Fruit fly (Drosophila melanogaster) whole organism, adult: ENCODE measurements around the gene CG9953.

Experiments
- CG11617 ChIP-seq: fragments of 200-800 bp; sonication (Bioruptor generic); optimal IDR thresholded peaks from 2 replicates; lab custom pipeline; 2017; ENCODE audit warnings: mild to moderate bottlenecking, missing biosample characterization, missing genetic modification reagents, missing genetic modification characterization
- CG1620 ChIP-seq: fragments of 200-800 bp; sonication (Bioruptor generic); optimal IDR thresholded peaks from 2 replicates; lab custom pipeline; 2016; ENCODE audit warnings: missing biosample characterization, missing genetic modification characterization
- CG33017 ChIP-seq: fragments of 200-800 bp; sonication (Bioruptor generic); optimal IDR thresholded peaks from 2 replicates; lab custom pipeline; 2018; ENCODE audit warnings: missing biosample characterization, mild to moderate bottlenecking, missing genetic modification characterization, moderate library complexity
- CG5204 ChIP-seq: fragments of 200-800 bp; sonication (Bioruptor generic); optimal IDR thresholded peaks from 2 replicates; lab custom pipeline; 2016; ENCODE audit warnings: missing biosample characterization, missing genetic modification characterization
- CG7045 ChIP-seq: fragments of 200-800 bp; sonication (Bioruptor generic); optimal IDR thresholded peaks from 2 replicates; lab custom pipeline; 2017; ENCODE audit warnings: missing biosample characterization, mild to moderate bottlenecking, missing genetic modification characterization
- Crg-1 ChIP-seq: fragments of 200-800 bp; sonication (Bioruptor generic); optimal IDR thresholded peaks from 2 replicates; lab custom pipeline; 2016; ENCODE audit warnings: missing biosample characterization, missing genetic modification characterization
- Hr96 ChIP-seq: fragments of 200-800 bp; sonication (Bioruptor generic); optimal IDR thresholded peaks from 2 replicates; lab custom pipeline; 2016; ENCODE audit warnings: missing biosample characterization, missing genetic modification characterization
- Mnt ChIP-seq: fragments of 200-800 bp; sonication (Bioruptor generic); optimal IDR thresholded peaks from 2 replicates; lab custom pipeline; 2016; ENCODE audit warnings: missing biosample characterization, mild to moderate bottlenecking, missing genetic modification characterization
- bab1 ChIP-seq: fragments of 200-800 bp; sonication (Bioruptor generic); optimal IDR thresholded peaks from 3 replicates; lab custom pipeline; 2019; ENCODE audit warnings: missing biosample characterization, mild to moderate bottlenecking, missing genetic modification characterization, moderate library complexity
- cic ChIP-seq: fragments of 200-800 bp; sonication (Bioruptor generic); optimal IDR thresholded peaks from 2 replicates; lab custom pipeline; 2017; ENCODE audit warnings: missing biosample characterization, mild to moderate bottlenecking, missing genetic modification characterization, moderate library complexity
- kay ChIP-seq: fragments of 200-800 bp; sonication (Bioruptor generic); peaks from one replicate; lab custom pipeline; 2016; ENCODE audit warnings: missing biosample characterization, missing genetic modification characterization, borderline replicate concordance
- ovo ChIP-seq: fragments of 200-800 bp; sonication (Bioruptor generic); optimal IDR thresholded peaks from 2 replicates; lab custom pipeline; 2016; ENCODE audit warnings: missing biosample characterization, missing genetic modification characterization
- pad ChIP-seq: fragments of 200-800 bp; sonication (Bioruptor generic); optimal IDR thresholded peaks from 3 replicates; lab custom pipeline; 2017; ENCODE audit warnings: missing biosample characterization, missing genetic modification characterization, mild to moderate bottlenecking, moderate library complexity, missing genetic modification reagents
- toe ChIP-seq: fragments of 200-800 bp; sonication (Bioruptor generic); optimal IDR thresholded peaks from 2 replicates; lab custom pipeline; 2016; ENCODE audit warnings: missing biosample characterization, missing genetic modification characterization

dm6 chr3L:7008351-7008750 lies 38.9 kb downstream of the CG9953 start:
- no peak for TF ChIP-seq Hr96
- no peak for TF ChIP-seq Crg-1 (GFP tag; lab: Kevin White, UChicago)
- no peak for TF ChIP-seq toe (GFP tag; lab: Kevin White, UChicago)
- peak; percentile 47 for TF ChIP-seq bab1 (GFP tag; lab: Kevin White, UChicago)
- no peak for TF ChIP-seq CG11617
- TF ChIP-seq Mnt (GFP tag; lab: Kevin White, UChicago): no peak
- TF ChIP-seq pad (GFP tag; lab: Kevin White, UChicago): no peak
- TF ChIP-seq ovo (GFP tag; lab: Kevin White, UChicago): no peak
- TF ChIP-seq CG1620: no peak
- TF ChIP-seq kay (GFP tag; lab: Kevin White, UChicago): no peak
- no peak for TF ChIP-seq CG7045 (GFP tag; lab: Kevin White, UChicago)
- TF ChIP-seq CG33017 (tag; lab: Kevin White, UChicago): no peak
- TF ChIP-seq cic: no peak
- no peak for TF ChIP-seq CG5204 (GFP tag; lab: Kevin White, UChicago)
